Worm (Caenorhabditis elegans) whole organism, L1 larva: ENCODE measurements around the gene Y44A6C.1.

Experiments
- aly-2 ChIP-seq: fragments of 150-350 bp; optimal IDR thresholded peaks from 2 replicates; lab custom pipeline; 2014; ENCODE audit warnings: missing biosample characterization, missing genetic modification characterization
- ama-1 ChIP-seq: fragments of 150-350 bp; optimal IDR thresholded peaks from 2 replicates; lab custom pipeline; 2014
- ceh-8 ChIP-seq: fragments of 200-800 bp; sonication (Bioruptor generic); optimal IDR thresholded peaks from 2 replicates; lab custom pipeline; 2018; ENCODE audit warnings: mild to moderate bottlenecking, missing genetic modification characterization, moderate library complexity, missing compliant biosample characterization
- dpl-1 ChIP-seq, 3 experiments: fragments of 150-350 bp in 2 of 3; sonication (generic microtip) in 1 of 3; optimal IDR thresholded peaks; 2 replicates each; lab custom pipeline; 2014 to 2017; ENCODE audit warnings: missing biosample characterization in 3 of 3, missing genetic modification characterization in 3 of 3, missing genetic modification reagents in 3 of 3
- elt-3 ChIP-seq, 6 experiments: fragments of 150-350 bp in 1 of 6; sonication (generic microtip); optimal IDR thresholded peaks; 2 replicates each; lab custom pipeline; 2017 to 2018; ENCODE audit warnings: missing biosample characterization in 6 of 6, missing genetic modification characterization in 6 of 6, inconsistent platforms in 1 of 6
- jun-1 ChIP-seq: fragments of 150-350 bp; optimal IDR thresholded peaks from 2 replicates; lab custom pipeline; 2014; ENCODE audit warnings: missing biosample characterization, missing genetic modification reagents, missing genetic modification characterization
- nhr-76 ChIP-seq: sonication (generic microtip); optimal IDR thresholded peaks from 2 replicates; lab custom pipeline; 2017; ENCODE audit warnings: missing biosample characterization, missing genetic modification characterization
- skn-1 ChIP-seq: fragments of 150-350 bp; optimal IDR thresholded peaks from 2 replicates; lab custom pipeline; 2014; ENCODE audit warnings: missing biosample characterization, missing genetic modification characterization
- unc-130 ChIP-seq: fragments of 150-350 bp; optimal IDR thresholded peaks from 2 replicates; lab custom pipeline; 2017; ENCODE audit warnings: missing biosample characterization, missing genetic modification characterization, inconsistent platforms
- unc-86 ChIP-seq: sonication (generic microtip); optimal IDR thresholded peaks from 2 replicates; lab custom pipeline; 2016; ENCODE audit warnings: missing genetic modification characterization, missing compliant biosample characterization
- zag-1 ChIP-seq: fragments of 150-350 bp; optimal IDR thresholded peaks from 2 replicates; lab custom pipeline; 2014; ENCODE audit warnings: missing biosample characterization, missing genetic modification characterization
- ztf-11 ChIP-seq, 2 experiments: sonication (generic microtip); optimal IDR thresholded peaks; 2 replicates each; lab custom pipeline; 2016 to 2017; ENCODE audit warnings: missing genetic modification characterization in 2 of 2, missing biosample characterization in 1 of 2, missing compliant biosample characterization in 1 of 2

- TF ChIP-seq jun-1 (tag; lab: Kevin White, UChicago) (no peak), elt-3 (tag; optimal IDR thresholded peaks at IDR 0.05; lab: Kevin White, UChicago) (no peak), zag-1 (no peak), unc-86 (tag; lab: Kevin White, UChicago) (no peak), aly-2 (no peak), ceh-8 (no peak), ama-1 (lab: Kevin White, UChicago) (no peak), nhr-76 (tag; lab: Kevin White, UChicago) (no peak), skn-1 (tag; lab: Kevin White, UChicago) (no peak), dpl-1 (GFP tag; optimal IDR thresholded peaks at IDR 0.05; lab: Kevin White, UChicago) (no peak), unc-130 (tag; lab: Kevin White, UChicago) (no peak), ztf-11 (tag; optimal IDR thresholded peaks at IDR 0.05; lab: Kevin White, UChicago) (no peak)
Measured at ce11 chrV:20680189-20680588, 33.5 kb upstream of the Y44A6C.1 start.
